Fruit fly (Drosophila melanogaster): ENCODE results near the gene CG1632.
A peak's percentile ranks its signal among the peaks of the same experiment; 100 is the strongest.

CG1632 gene

dm6 chrX:8252284-8252886 lies at the start of gene CG1632:
Gene CG1632, plus strand, starts transcription at chrX:8252670.
- peak; percentile 82 for TF ChIP-seq CG4496 (GFP tag; IDR thresholded peaks at IDR 0.05)
- no peak for TF ChIP-seq CG10348 (GFP tag; IDR thresholded peaks at IDR 0.05)
- TF ChIP-seq CG34367 (tag; optimal IDR thresholded peaks at IDR 0.05): peak; percentile 77
- peak; percentile 67 for TF ChIP-seq Ets98B (GFP tag; IDR thresholded peaks at IDR 0.05)
- TF ChIP-seq CG13204 (GFP tag; optimal IDR thresholded peaks at IDR 0.05): peak; percentile 36
- TF ChIP-seq CG8301 (tag; optimal IDR thresholded peaks at IDR 0.05): peak; percentile 93
- peak; percentile 74 for TF ChIP-seq CG15710 (tag; optimal IDR thresholded peaks at IDR 0.05)
- 0 out of 2 replicates have a peak, but pooled peaks have one; percentile 28 for TF ChIP-seq rn (GFP tag; IDR thresholded peaks at IDR 0.05)
- peak; percentile 83 for TF ChIP-seq CG17806 (tag; optimal IDR thresholded peaks at IDR 0.05)
- TF ChIP-seq CG32121 (GFP tag; IDR thresholded peaks at IDR 0.05): peak; percentile 69
- peak; percentile 81 for TF ChIP-seq Pif1A (GFP tag; optimal IDR thresholded peaks at IDR 0.05)
- no peak for TF ChIP-seq D1 (tag; optimal IDR thresholded peaks at IDR 0.05)
- peak; percentile 84 for TF ChIP-seq CG9948 (tag; optimal IDR thresholded peaks at IDR 0.05)
- peak; percentile 77 for TF ChIP-seq Snoo (tag; optimal IDR thresholded peaks at IDR 0.05)
- TF ChIP-seq fd96Ca (GFP tag; IDR thresholded peaks at IDR 0.05): peak; percentile 64; the same call in 2 of the 3 replicates
- TF ChIP-seq CG14655 (GFP tag; optimal IDR thresholded peaks at IDR 0.05): peak; percentile 94
- peak; percentile 55 for TF ChIP-seq gl (tag; optimal IDR thresholded peaks at IDR 0.05)
- no peak for TF ChIP-seq EcR (GFP tag; optimal IDR thresholded peaks at IDR 0.05)
- TF ChIP-seq CG12605 (GFP tag; IDR thresholded peaks at IDR 0.05): peak; percentile 79
- TF ChIP-seq CG8159 (tag; optimal IDR thresholded peaks at IDR 0.05): peak; percentile 78
- peak; percentile 76 for TF ChIP-seq Pif1B (GFP tag; optimal IDR thresholded peaks at IDR 0.05)

DNA sequence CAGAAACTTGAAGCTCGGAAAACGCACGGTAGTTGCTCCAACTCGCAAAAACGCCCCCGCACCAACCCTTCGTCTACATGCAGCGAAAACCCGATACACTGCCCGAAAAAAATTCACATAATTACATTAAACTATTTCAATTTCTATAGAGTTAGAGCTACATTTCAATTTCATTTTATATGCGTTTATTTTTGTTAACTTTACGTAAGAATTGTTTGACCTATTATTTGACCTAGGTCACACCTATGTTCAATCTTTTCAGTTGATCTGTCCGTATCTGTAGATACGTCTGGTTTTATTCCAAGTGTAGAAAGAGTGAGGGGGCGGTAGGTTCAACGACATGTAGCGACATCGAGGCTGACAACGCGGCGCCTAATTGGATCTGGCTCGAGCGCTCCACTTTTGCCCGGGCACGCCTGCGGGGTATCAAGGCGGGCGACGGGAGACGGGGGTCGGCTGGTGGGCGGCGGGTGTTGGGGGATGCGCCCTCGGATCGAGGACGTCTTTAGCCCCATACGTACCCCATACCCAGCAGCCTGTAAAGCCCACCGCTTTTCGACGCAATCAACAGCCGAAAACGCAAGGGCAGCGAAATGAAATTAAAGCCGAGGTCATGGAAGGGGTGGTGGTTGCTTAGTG lies 49.6 kb upstream of the CG1632 start:
- TF ChIP-seq CG14655 (GFP tag; optimal IDR thresholded peaks at IDR 0.05) (peak; percentile 47), CG8301 (tag; optimal IDR thresholded peaks at IDR 0.05) (peak; percentile 20), EcR (GFP tag; optimal IDR thresholded peaks at IDR 0.05) (peak; percentile 73), fd96Ca (GFP tag; IDR thresholded peaks at IDR 0.05) (no peak; the same call in 2 of the 3 replicates), Ets98B (GFP tag; IDR thresholded peaks at IDR 0.05) (peak; percentile 28; the same call in 1 of the 2 replicates), CG17806 (tag; optimal IDR thresholded peaks at IDR 0.05) (peak; percentile 29), CG4496 (GFP tag; IDR thresholded peaks at IDR 0.05) (peak; percentile 46; the same call in 2 of the 3 replicates), CG15710 (tag; optimal IDR thresholded peaks at IDR 0.05) (peak; percentile 25), gl (tag; optimal IDR thresholded peaks at IDR 0.05) (no peak), CG10348 (GFP tag; IDR thresholded peaks at IDR 0.05) (no peak), CG8159 (tag; optimal IDR thresholded peaks at IDR 0.05) (peak; percentile 37), CG9948 (tag; optimal IDR thresholded peaks at IDR 0.05) (peak; percentile 19), Pif1A (GFP tag; optimal IDR thresholded peaks at IDR 0.05) (peak; percentile 23)

- no peak for TF ChIP-seq Pif1A (GFP tag; optimal IDR thresholded peaks at IDR 0.05)
- TF ChIP-seq CG4496 (GFP tag; IDR thresholded peaks at IDR 0.05): peak; percentile 34; the same call in 1 of the 3 replicates
- peak; percentile 12 for TF ChIP-seq CG15710 (tag; optimal IDR thresholded peaks at IDR 0.05)
- TF ChIP-seq gl (tag; optimal IDR thresholded peaks at IDR 0.05): no peak
- no peak for TF ChIP-seq CG8301 (tag; optimal IDR thresholded peaks at IDR 0.05)
- TF ChIP-seq CG13204 (GFP tag; optimal IDR thresholded peaks at IDR 0.05): no peak
- no peak for TF ChIP-seq fd96Ca (GFP tag; IDR thresholded peaks at IDR 0.05)
- no peak for TF ChIP-seq CG32121 (GFP tag; IDR thresholded peaks at IDR 0.05)
- no peak for TF ChIP-seq CG9948 (tag; optimal IDR thresholded peaks at IDR 0.05)
- TF ChIP-seq D1 (tag; optimal IDR thresholded peaks at IDR 0.05): no peak
- no peak for TF ChIP-seq Pif1B (GFP tag; optimal IDR thresholded peaks at IDR 0.05)
- peak; percentile 27; the same call in 1 of the 2 replicates for TF ChIP-seq Ets98B (GFP tag; IDR thresholded peaks at IDR 0.05)
- TF ChIP-seq CG12605 (GFP tag; IDR thresholded peaks at IDR 0.05): peak; percentile 27; the same call in 1 of the 2 replicates
- no peak for TF ChIP-seq CG34367 (tag; optimal IDR thresholded peaks at IDR 0.05)
Observed at dm6 chrX:8205625-8206252, 46.7 kb upstream of the CG1632 start.

dm6 chrX:8206561-8206960 lies 45.9 kb upstream of the CG1632 start:
- TF ChIP-seq Pif1B (GFP tag; optimal IDR thresholded peaks at IDR 0.05) (no peak), CG15710 (tag; optimal IDR thresholded peaks at IDR 0.05) (no peak), gl (tag; optimal IDR thresholded peaks at IDR 0.05) (no peak), CG9948 (tag; optimal IDR thresholded peaks at IDR 0.05) (no peak), fd96Ca (GFP tag; IDR thresholded peaks at IDR 0.05) (no peak), CG8159 (tag; optimal IDR thresholded peaks at IDR 0.05) (no peak)

- no peak for TF ChIP-seq CG12605 (GFP tag; IDR thresholded peaks at IDR 0.05)
- peak; percentile 3 for TF ChIP-seq CG9948 (tag; optimal IDR thresholded peaks at IDR 0.05)
- TF ChIP-seq gl (tag; optimal IDR thresholded peaks at IDR 0.05): no peak
- TF ChIP-seq fd96Ca (GFP tag; IDR thresholded peaks at IDR 0.05): 0 out of 3 replicates have a peak, but pooled peaks have one; percentile 34
- peak; percentile 46 for TF ChIP-seq Ets98B (GFP tag; IDR thresholded peaks at IDR 0.05)
- peak; percentile 26 for TF ChIP-seq CG8301 (tag; optimal IDR thresholded peaks at IDR 0.05)
- TF ChIP-seq CG14655 (GFP tag; optimal IDR thresholded peaks at IDR 0.05): peak; percentile 20
- TF ChIP-seq Pif1B (GFP tag; optimal IDR thresholded peaks at IDR 0.05): no peak
- no peak for TF ChIP-seq EcR (GFP tag; optimal IDR thresholded peaks at IDR 0.05)
- TF ChIP-seq CG34367 (tag; optimal IDR thresholded peaks at IDR 0.05): no peak
- TF ChIP-seq CG17806 (tag; optimal IDR thresholded peaks at IDR 0.05): peak; percentile 5
- TF ChIP-seq CG8159 (tag; optimal IDR thresholded peaks at IDR 0.05): peak; percentile 19
- peak; percentile 14 for TF ChIP-seq CG15710 (tag; optimal IDR thresholded peaks at IDR 0.05)
- no peak for TF ChIP-seq CG13204 (GFP tag; optimal IDR thresholded peaks at IDR 0.05)
- no peak for TF ChIP-seq D1 (tag; optimal IDR thresholded peaks at IDR 0.05)
- no peak for TF ChIP-seq rn (GFP tag; IDR thresholded peaks at IDR 0.05)
- TF ChIP-seq CG32121 (GFP tag; IDR thresholded peaks at IDR 0.05): 0 out of 2 replicates have a peak, but pooled peaks have one; percentile 26
- peak; percentile 31 for TF ChIP-seq Pif1A (GFP tag; optimal IDR thresholded peaks at IDR 0.05)
- no peak for TF ChIP-seq Snoo (tag; optimal IDR thresholded peaks at IDR 0.05)
- peak; percentile 61; the same call in 2 of the 3 replicates for TF ChIP-seq CG4496 (GFP tag; IDR thresholded peaks at IDR 0.05)
- no peak for TF ChIP-seq CG10348 (GFP tag; IDR thresholded peaks at IDR 0.05)
Observed at dm6 chrX:8207054-8207453, 45.4 kb upstream of the CG1632 start.
